Worm (Caenorhabditis elegans) whole organism, mixed stage, embryonic: Measurements from ENCODE around the gene Y56A3A.30.

Experiments used
- ceh-83 ChIP-seq: fragments of 200-800 bp; sonication (Bioruptor generic); optimal IDR thresholded peaks from 2 replicates; lab custom pipeline; 2018; ENCODE audit warnings: mild to moderate bottlenecking, missing genetic modification characterization, missing compliant biosample characterization
- elt-1 ChIP-seq: sonication (generic microtip); optimal IDR thresholded peaks from 2 replicates; lab custom pipeline; 2017; ENCODE audit warnings: missing genetic modification characterization, mild to moderate bottlenecking, missing compliant biosample characterization, antibody characterized with exemption, moderate library complexity, borderline replicate concordance; ENCODE audit not compliant: insufficient read depth
- hlh-1 ChIP-seq: fragments of 150-350 bp; optimal IDR thresholded peaks from 2 replicates; lab custom pipeline; 2014; ENCODE audit warnings: missing biosample characterization, missing genetic modification reagents, missing genetic modification characterization
- lin-13 ChIP-seq: fragments of 150-350 bp; optimal IDR thresholded peaks from 2 replicates; lab custom pipeline; 2014; ENCODE audit warnings: missing biosample characterization, missing genetic modification characterization
- lin-32 ChIP-seq: fragments of 200-800 bp; sonication (Bioruptor generic); optimal IDR thresholded peaks from 2 replicates; lab custom pipeline; 2018; ENCODE audit warnings: mild to moderate bottlenecking, missing genetic modification characterization, missing compliant biosample characterization
- lsy-2 ChIP-seq: fragments of 150-350 bp; optimal IDR thresholded peaks from 2 replicates; lab custom pipeline; 2014; ENCODE audit warnings: missing biosample characterization, missing genetic modification characterization
- mep-1 ChIP-seq: fragments of 150-350 bp; optimal IDR thresholded peaks from 2 replicates; lab custom pipeline; 2017; ENCODE audit warnings: missing biosample characterization, missing genetic modification reagents, missing genetic modification characterization, inconsistent platforms
- nhr-12 ChIP-seq: fragments of 150-350 bp; optimal IDR thresholded peaks from 2 replicates; lab custom pipeline; 2014; ENCODE audit warnings: missing biosample characterization, missing genetic modification characterization
- nhr-237 ChIP-seq: fragments of 150-350 bp; optimal IDR thresholded peaks from 2 replicates; lab custom pipeline; 2014; ENCODE audit warnings: missing biosample characterization, missing genetic modification characterization
- nhr-28 ChIP-seq: fragments of 150-350 bp; optimal IDR thresholded peaks from 2 replicates; lab custom pipeline; 2014; ENCODE audit warnings: missing biosample characterization, missing genetic modification characterization
- nhr-76 ChIP-seq: sonication (generic microtip); optimal IDR thresholded peaks from 2 replicates; lab custom pipeline; 2017; ENCODE audit warnings: missing biosample characterization, missing genetic modification characterization
- sem-2 ChIP-seq: fragments of 200-800 bp; sonication (Bioruptor generic); optimal IDR thresholded peaks from 2 replicates; lab custom pipeline; 2018; ENCODE audit warnings: mild to moderate bottlenecking, missing genetic modification characterization, missing compliant biosample characterization
- snpc-4 ChIP-seq: fragments of 150-350 bp; optimal IDR thresholded peaks from 2 replicates; lab custom pipeline; 2014; ENCODE audit warnings: missing biosample characterization, missing genetic modification characterization
- sptf-1 ChIP-seq: sonication (generic microtip); optimal IDR thresholded peaks from 2 replicates; lab custom pipeline; 2017; ENCODE audit warnings: mild to moderate bottlenecking, missing genetic modification characterization, moderate library complexity, missing compliant biosample characterization
- unc-120 ChIP-seq: sonication (generic microtip); optimal IDR thresholded peaks from 2 replicates; lab custom pipeline; 2017; ENCODE audit warnings: missing genetic modification characterization, missing compliant biosample characterization; ENCODE audit not compliant: poor library complexity, severe bottlenecking

Y56A3A.30 gene

ce11 chrIII:11931960-11932359 is 46.9 kb downstream of the Y56A3A.30 start:
- TF ChIP-seq nhr-237 (tag; lab: Kevin White, UChicago) = no peak
- TF ChIP-seq sptf-1 (tag; lab: Kevin White, UChicago) = peak; percentile 20

ce11 chrIII:11930899-11931298 is 48.0 kb downstream of the Y56A3A.30 start:
- TF ChIP-seq nhr-28 (tag; lab: Kevin White, UChicago) = no peak
- no peak for TF ChIP-seq nhr-76 (tag; lab: Kevin White, UChicago)
- TF ChIP-seq unc-120 (tag; lab: Kevin White, UChicago) = no peak
- no peak for TF ChIP-seq ceh-83 (GFP tag; lab: Kevin White, UChicago)
- no peak for TF ChIP-seq hlh-1 (tag; lab: Kevin White, UChicago)
- no peak for TF ChIP-seq lsy-2 (tag; lab: Kevin White, UChicago)
- TF ChIP-seq elt-1 = no peak
- TF ChIP-seq snpc-4 (tag; lab: Kevin White, UChicago) = no peak
- TF ChIP-seq sem-2 (GFP tag; lab: Kevin White, UChicago) = no peak
- TF ChIP-seq nhr-12 (tag; lab: Kevin White, UChicago) = no peak
- TF ChIP-seq lin-32 = no peak
- no peak for TF ChIP-seq lin-13 (tag; lab: Kevin White, UChicago)
- TF ChIP-seq sptf-1 (tag; lab: Kevin White, UChicago) = no peak
- TF ChIP-seq mep-1 (tag; lab: Kevin White, UChicago) = no peak
